Worm (Caenorhabditis elegans): ENCODE measurements around the gene glt-3.

- TF ChIP-seq sox-4 (tag; optimal IDR thresholded peaks at IDR 0.05): no peak
- no peak for TF ChIP-seq lin-35 (GFP tag; optimal IDR thresholded peaks at IDR 0.05)
- TF ChIP-seq ztf-4 (tag; optimal IDR thresholded peaks at IDR 0.05): no peak
- no peak for TF ChIP-seq tbx-2 (tag; optimal IDR thresholded peaks at IDR 0.05)
- no peak for TF ChIP-seq nhr-76 (tag; optimal IDR thresholded peaks at IDR 0.05)
- TF ChIP-seq C16A3.4 (tag; optimal IDR thresholded peaks at IDR 0.05): no peak
- TF ChIP-seq nhr-237 (tag; optimal IDR thresholded peaks at IDR 0.05): no peak
Measured at ce11 chrIV:10115142-10115541, 14.9 kb upstream of the glt-3 start, which contains the start of gene C04G2.10.
